Worm (Caenorhabditis elegans): ENCODE measurements around the gene ZK757.10.
A peak's percentile ranks its signal among the peaks of the same experiment; 100 is the strongest.

Gene ZK757.10

ce11 chrIII:9910608-9911479, 33.8 kb downstream of the ZK757.10 start, which contains the start of the genes cyld-1 and F40F12.9 (continued):
- TF ChIP-seq ama-1 (optimal IDR thresholded peaks at IDR 0.05) (no peak), ama-1 (GFP tag; optimal IDR thresholded peaks at IDR 0.05) (no peak), ceh-27 (GFP tag; optimal IDR thresholded peaks at IDR 0.05) (no peak), unc-62 (GFP tag; optimal IDR thresholded peaks at IDR 0.05) (no peak)

ce11 chrIII:9912501-9912900, 35.5 kb downstream of the ZK757.10 start:
- TF ChIP-seq cebp-1 (GFP tag; IDR thresholded peaks at IDR 0.05) (peak; percentile 80; the same call in 1 of the 2 replicates), cebp-1 (tag; optimal IDR thresholded peaks at IDR 0.05) (peak; percentile 93), sdz-38 (tag; optimal IDR thresholded peaks at IDR 0.05) (no peak), nfya-1 (tag; optimal IDR thresholded peaks at IDR 0.05; ENCODE audit: borderline replicate concordance, insufficient read depth) (no peak), ceh-100 (GFP tag; IDR thresholded peaks at IDR 0.05) (no peak), lin-35 (GFP tag; optimal IDR thresholded peaks at IDR 0.05) (peak in 1 of 3 experiments; percentile 43), snpc-4 (GFP tag; optimal IDR thresholded peaks at IDR 0.05) (no peak), snpc-4 (tag; optimal IDR thresholded peaks at IDR 0.05) (no peak)

- TF ChIP-seq nhr-80 (tag; optimal IDR thresholded peaks at IDR 0.05) (peak; percentile 37), ztf-25 (GFP tag; IDR thresholded peaks at IDR 0.05) (no peak)
Observed at ce11 chrIII:9912998-9913397, 35.9 kb downstream of the ZK757.10 start.

DNA sequence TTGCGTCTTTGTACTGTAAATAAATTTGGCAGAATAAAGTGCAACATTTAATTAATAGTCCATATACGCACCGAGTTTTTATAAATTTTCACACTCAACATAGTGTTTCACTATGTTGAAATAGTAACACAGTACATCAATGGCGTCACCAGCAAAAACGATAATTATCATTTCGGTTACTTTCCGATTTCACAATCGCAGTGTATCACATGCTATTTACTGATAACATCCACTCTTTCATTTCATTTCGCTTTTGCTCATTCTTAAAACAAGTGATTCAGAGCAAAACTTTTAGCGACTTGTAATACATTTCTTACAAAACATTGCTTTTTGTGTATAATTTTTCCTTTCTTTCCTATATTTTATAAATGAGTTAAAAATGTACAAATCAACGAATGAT, 36.7 kb downstream of the ZK757.10 start, which contains the start of gene cbp-3:
cbp-3 (plus strand) TSS at position 272 of the 400 bp plus-strand sequence.
- TF ChIP-seq repo-1 (tag; optimal IDR thresholded peaks at IDR 0.05) (no peak), Y56A3A.18 (GFP tag; IDR thresholded peaks at IDR 0.05) (no peak), cebp-1 (GFP tag; IDR thresholded peaks at IDR 0.05) (peak; percentile 95), cebp-1 (tag; optimal IDR thresholded peaks at IDR 0.05) (peak; percentile 95), nhr-80 (tag; optimal IDR thresholded peaks at IDR 0.05) (peak; percentile 69), F52B5.7 (tag; optimal IDR thresholded peaks at IDR 0.05) (no peak), nhr-120 (GFP tag; IDR thresholded peaks at IDR 0.05) (no peak), Y95B8A.8 (GFP tag; IDR thresholded peaks at IDR 0.05) (no peak)

DNA sequence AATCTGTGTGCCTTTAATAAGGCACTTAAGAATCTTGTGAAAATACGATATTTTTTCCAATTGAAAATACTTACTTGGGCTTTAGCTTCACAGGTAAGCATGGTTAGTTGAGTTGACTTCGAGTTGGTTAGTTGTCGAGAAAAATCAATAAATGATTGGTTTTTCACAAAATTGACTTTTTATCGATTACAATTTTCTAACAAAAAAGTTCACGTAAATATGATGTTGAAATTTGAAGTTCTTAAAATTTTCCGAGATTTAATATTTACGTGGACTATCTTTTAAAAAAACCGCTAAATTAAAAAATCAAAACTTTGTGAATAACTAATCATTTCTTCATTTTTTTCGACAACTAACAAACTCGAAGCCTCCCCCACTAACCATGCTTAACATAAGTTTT, 43.7 kb downstream of the ZK757.10 start, which contains the start of gene F40F12.3:
F40F12.3 (minus strand) TSS at position 101 of the 400 bp plus-strand sequence.
- TF ChIP-seq hmg-20 (GFP tag; IDR thresholded peaks at IDR 0.05), result no peak
- TF ChIP-seq somi-1 (GFP tag; optimal IDR thresholded peaks at IDR 0.05), result no peak

DNA sequence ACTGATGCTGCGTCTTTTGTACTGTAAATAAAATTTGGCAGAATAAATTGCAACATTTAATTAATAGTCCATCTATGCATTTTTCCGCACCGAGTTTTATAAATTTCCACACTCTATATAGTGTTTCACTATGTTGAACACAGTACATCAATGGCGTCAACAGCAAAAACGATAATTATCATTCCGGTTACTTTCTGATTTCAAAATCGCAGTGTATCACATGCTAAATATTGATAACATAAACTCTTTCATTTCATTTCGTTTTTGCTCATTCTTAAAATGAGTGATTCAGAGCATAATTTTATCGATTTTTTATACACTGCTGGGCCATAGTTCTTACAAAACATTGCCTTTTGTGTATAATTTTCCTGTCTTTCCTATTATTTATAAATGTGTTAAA, 45.3 kb downstream of the ZK757.10 start:
- TF ChIP-seq Y95B8A.8 (GFP tag; IDR thresholded peaks at IDR 0.05) (no peak), bed-2 (GFP tag; IDR thresholded peaks at IDR 0.05) (no peak), madf-8 (GFP tag; conservative IDR thresholded peaks at IDR 0.05) (no peak), ekl-4 (GFP tag; IDR thresholded peaks at IDR 0.05) (no peak), lin-26 (GFP tag; IDR thresholded peaks at IDR 0.05) (no peak), nhr-80 (tag; optimal IDR thresholded peaks at IDR 0.05) (peak; percentile 57), lin-54 (GFP tag; optimal IDR thresholded peaks at IDR 0.05) (no peak), Y79H2A.3 (GFP tag; conservative IDR thresholded peaks at IDR 0.05) (no peak), Y53F4B.3 (GFP tag; IDR thresholded peaks at IDR 0.05) (no peak), lsl-1 (GFP tag; optimal IDR thresholded peaks at IDR 0.05) (no peak), cebp-1 (GFP tag; IDR thresholded peaks at IDR 0.05) (no peak), cebp-1 (tag; optimal IDR thresholded peaks at IDR 0.05) (peak; percentile 50), somi-1 (GFP tag; optimal IDR thresholded peaks at IDR 0.05) (no peak), F55B11.4 (tag; optimal IDR thresholded peaks at IDR 0.05; ENCODE audit: borderline replicate concordance, insufficient read depth) (no peak)

Measured in whole organism, young adult.